Fruit fly (Drosophila melanogaster) whole organism, embryonic: ENCODE measurements around the gene Cow.

Experiments
- Atf6 ChIP-seq: fragments of 200-800 bp; sonication (Bioruptor generic); IDR thresholded peaks from 2 replicates; pipeline ENCODE4 v1.3.6; 2022; ENCODE audit warnings: missing biosample characterization, missing genetic modification characterization
- BtbVII ChIP-seq: fragments of 200-800 bp; sonication (Bioruptor generic); optimal IDR thresholded peaks from 3 replicates; lab custom pipeline; 2017; ENCODE audit warnings: missing biosample characterization, mild to moderate bottlenecking, missing genetic modification characterization
- CG10209 ChIP-seq: fragments of 200-800 bp; sonication (Bioruptor generic); optimal IDR thresholded peaks from 3 replicates; lab custom pipeline; 2017; ENCODE audit warnings: missing biosample characterization, mild to moderate bottlenecking, missing genetic modification characterization, missing genetic modification reagents
- CG11456 ChIP-seq: fragments of 200-800 bp; sonication (Bioruptor generic); IDR thresholded peaks from 3 replicates; pipeline ENCODE4 v1.3.6; 2022; ENCODE audit warnings: missing biosample characterization, missing genetic modification characterization
- CG12391 ChIP-seq: fragments of 200-800 bp; sonication (Bioruptor generic); optimal IDR thresholded peaks from 3 replicates; lab custom pipeline; 2018; ENCODE audit warnings: missing biosample characterization, mild to moderate bottlenecking, missing genetic modification characterization, moderate library complexity
- CG13424 ChIP-seq: fragments of 200-800 bp; sonication (Bioruptor generic); optimal IDR thresholded peaks from 2 replicates; lab custom pipeline; 2019; ENCODE audit warnings: missing biosample characterization, mild to moderate bottlenecking, missing genetic modification characterization, moderate library complexity
- CG14710 ChIP-seq: fragments of 200-800 bp; sonication (Bioruptor generic); optimal IDR thresholded peaks from 3 replicates; lab custom pipeline; 2019; ENCODE audit warnings: missing biosample characterization, mild to moderate bottlenecking, missing genetic modification characterization, moderate library complexity
- CG15269 ChIP-seq: fragments of 200-800 bp; sonication (Bioruptor generic); optimal IDR thresholded peaks from 2 replicates; lab custom pipeline; 2018; ENCODE audit warnings: missing biosample characterization, mild to moderate bottlenecking, missing genetic modification characterization, moderate library complexity
- CG15514 ChIP-seq: fragments of 200-800 bp; sonication (Bioruptor generic); optimal IDR thresholded peaks from 3 replicates; lab custom pipeline; 2017; ENCODE audit warnings: missing biosample characterization, missing genetic modification characterization, mild to moderate bottlenecking, moderate library complexity, missing genetic modification reagents
- CG16779 ChIP-seq: fragments of 200-800 bp; sonication (Bioruptor generic); IDR thresholded peaks from 2 replicates; pipeline ENCODE4 v1.3.6; 2022; ENCODE audit warnings: missing biosample characterization, missing genetic modification characterization
- CG16813 ChIP-seq: fragments of 200-800 bp; sonication (Bioruptor generic); IDR thresholded peaks from 3 replicates; pipeline ENCODE4 v1.3.6; 2022; ENCODE audit warnings: missing biosample characterization, missing genetic modification characterization; ENCODE audit not compliant: partially characterized antibody
- CG2712 ChIP-seq: fragments of 200-800 bp; optimal IDR thresholded peaks from 3 replicates; lab custom pipeline; 2019; ENCODE audit warnings: missing biosample characterization, mild to moderate bottlenecking, missing genetic modification characterization, moderate library complexity
- CG31441 ChIP-seq: fragments of 200-800 bp; sonication (Bioruptor generic); IDR thresholded peaks from 2 replicates; pipeline ENCODE4 v1.3.6; 2022; ENCODE audit warnings: missing biosample characterization, missing genetic modification characterization
- CG32767 ChIP-seq: fragments of 200-800 bp; sonication (Bioruptor generic); IDR thresholded peaks from 2 replicates; pipeline ENCODE4 v1.3.6; 2022; ENCODE audit warnings: missing biosample characterization, missing genetic modification characterization
- CG3281 ChIP-seq: fragments of 200-800 bp; sonication (Bioruptor generic); optimal IDR thresholded peaks from 3 replicates; lab custom pipeline; 2017; ENCODE audit warnings: missing biosample characterization, mild to moderate bottlenecking, missing genetic modification characterization
- CG42726 ChIP-seq: fragments of 200-800 bp; sonication (Bioruptor generic); IDR thresholded peaks from 2 replicates; pipeline ENCODE4 v1.3.6; 2022; ENCODE audit warnings: missing biosample characterization, missing genetic modification characterization; ENCODE audit not compliant: partially characterized antibody
- CG5180 ChIP-seq: fragments of 200-800 bp; sonication (Bioruptor generic); optimal IDR thresholded peaks from 3 replicates; lab custom pipeline; 2017; ENCODE audit warnings: missing biosample characterization, missing genetic modification characterization, mild to moderate bottlenecking, moderate library complexity, missing genetic modification reagents
- CG6791 ChIP-seq: fragments of 200-800 bp; sonication (Bioruptor generic); IDR thresholded peaks from 3 replicates; pipeline ENCODE4 v1.3.6; 2022; ENCODE audit warnings: missing biosample characterization, missing genetic modification characterization; ENCODE audit not compliant: partially characterized antibody
- CG7745 ChIP-seq: fragments of 200-800 bp; sonication (Bioruptor generic); optimal IDR thresholded peaks from 2 replicates; lab custom pipeline; 2018; ENCODE audit warnings: missing biosample characterization, mild to moderate bottlenecking, missing genetic modification characterization, moderate library complexity
- CoRest ChIP-seq: fragments of 200-800 bp; sonication (Bioruptor generic); optimal IDR thresholded peaks from 3 replicates; lab custom pipeline; 2018; ENCODE audit warnings: missing biosample characterization, mild to moderate bottlenecking, missing genetic modification characterization, moderate library complexity
- Hey ChIP-seq: fragments of 200-800 bp; sonication (Bioruptor generic); optimal IDR thresholded peaks from 3 replicates; lab custom pipeline; 2018; ENCODE audit warnings: missing biosample characterization, mild to moderate bottlenecking, missing genetic modification characterization
- Hr78 ChIP-seq, 2 experiments: fragments of 200-800 bp in 1 of 2; fragments of >200 bp in 1 of 2; sonication (Bioruptor generic) in 1 of 2; optimal IDR thresholded peaks; 2 replicates each; lab custom pipeline; 2017 to 2019; ENCODE audit warnings: missing biosample characterization in 2 of 2, missing genetic modification characterization in 2 of 2, mild to moderate bottlenecking in 1 of 2, moderate library complexity in 1 of 2
- Med ChIP-seq: fragments of 200-800 bp; sonication (Bioruptor generic); peaks from one replicate; lab custom pipeline; 2016; ENCODE audit warnings: missing biosample characterization, missing genetic modification characterization, mild to moderate bottlenecking, inconsistent platforms, moderate library complexity
- Rfx ChIP-seq: fragments of 200-800 bp; sonication (Bioruptor generic); IDR thresholded peaks from 2 replicates; pipeline ENCODE4 v1.3.6; 2022; ENCODE audit warnings: missing biosample characterization, missing genetic modification characterization
- Scr ChIP-seq: fragments of 200-800 bp; sonication (Bioruptor generic); IDR thresholded peaks from 2 replicates; pipeline ENCODE4 v1.3.6; 2022; ENCODE audit warnings: missing biosample characterization, missing genetic modification characterization; ENCODE audit not compliant: partially characterized antibody
- Six4 ChIP-seq: fragments of 200-800 bp; sonication (Bioruptor generic); optimal IDR thresholded peaks from 2 replicates; lab custom pipeline; 2016; ENCODE audit warnings: missing biosample characterization, missing genetic modification characterization
- TFAM ChIP-seq: fragments of 200-800 bp; sonication (Bioruptor generic); optimal IDR thresholded peaks from 2 replicates; lab custom pipeline; 2017; ENCODE audit warnings: missing biosample characterization, missing genetic modification characterization, inconsistent platforms
- Usf ChIP-seq: fragments of 200-800 bp; sonication (Bioruptor generic); optimal IDR thresholded peaks from 2 replicates; lab custom pipeline; 2017; ENCODE audit warnings: missing genotype, missing biosample characterization, missing genetic modification characterization
- ash1 ChIP-seq: fragments of 200-800 bp; sonication (Bioruptor generic); optimal IDR thresholded peaks from 2 replicates; lab custom pipeline; 2018; ENCODE audit warnings: missing biosample characterization, mild to moderate bottlenecking, missing genetic modification characterization
- bbx ChIP-seq: fragments of 200-800 bp; sonication (Bioruptor generic); IDR thresholded peaks from 2 replicates; pipeline ENCODE4 v1.3.6; 2022; ENCODE audit warnings: missing biosample characterization, missing genetic modification characterization; ENCODE audit not compliant: partially characterized antibody
- ci ChIP-seq: fragments of 200-800 bp; sonication (Bioruptor generic); IDR thresholded peaks from 3 replicates; pipeline ENCODE4 v1.3.6; 2022; ENCODE audit warnings: missing biosample characterization, missing genetic modification characterization
- crol ChIP-seq: fragments of 200-800 bp; sonication (Bioruptor generic); IDR thresholded peaks from 2 replicates; pipeline ENCODE4 v1.3.6; 2022; ENCODE audit warnings: missing biosample characterization, missing genetic modification characterization
- dysf ChIP-seq: fragments of 200-800 bp; sonication (Bioruptor generic); IDR thresholded peaks from 3 replicates; pipeline ENCODE4 v1.3.6; 2022; ENCODE audit warnings: missing biosample characterization, missing genetic modification characterization
- esg ChIP-seq: fragments of 200-800 bp; sonication (Bioruptor generic); conservative IDR thresholded peaks from 2 replicates; pipeline ENCODE4 v1.3.6; 2022; ENCODE audit warnings: missing biosample characterization, missing genetic modification characterization
- eyg ChIP-seq: fragments of 200-800 bp; sonication (Bioruptor generic); optimal IDR thresholded peaks from 3 replicates; lab custom pipeline; 2016; ENCODE audit warnings: missing biosample characterization, missing genetic modification characterization
- fd102C ChIP-seq: fragments of 200-800 bp; sonication (Bioruptor generic); optimal IDR thresholded peaks from 2 replicates; lab custom pipeline; 2018; ENCODE audit warnings: missing biosample characterization, mild to moderate bottlenecking, missing genetic modification characterization, moderate library complexity
- fu2 ChIP-seq: fragments of 200-800 bp; sonication (Bioruptor generic); optimal IDR thresholded peaks from 2 replicates; lab custom pipeline; 2016; ENCODE audit warnings: missing biosample characterization, missing genetic modification characterization
- gt ChIP-seq: fragments of 200-800 bp; sonication (Bioruptor generic); IDR thresholded peaks from 2 replicates; pipeline ENCODE4 v1.3.6; 2022; ENCODE audit warnings: missing biosample characterization, missing genetic modification characterization
- hth ChIP-seq: fragments of >200 bp; optimal IDR thresholded peaks from 2 replicates; lab custom pipeline; 2017; ENCODE audit warnings: inconsistent platforms
- kay ChIP-seq: fragments of 200-800 bp; sonication (Bioruptor generic); optimal IDR thresholded peaks from 2 replicates; lab custom pipeline; 2016; ENCODE audit warnings: missing biosample characterization, missing genetic modification characterization
- knrl ChIP-seq: fragments of 200-800 bp; sonication (Bioruptor generic); IDR thresholded peaks from 3 replicates; pipeline ENCODE4 v1.3.6; 2022; ENCODE audit warnings: missing biosample characterization, missing genetic modification characterization; ENCODE audit not compliant: partially characterized antibody
- otp ChIP-seq: fragments of 200-800 bp; sonication (Bioruptor generic); IDR thresholded peaks from 3 replicates; pipeline ENCODE4, ENCODE4 v1.3.6; 2022; ENCODE audit warnings: missing biosample characterization, missing genetic modification characterization
- pho ChIP-seq: fragments of 200-800 bp; sonication (Bioruptor generic); optimal IDR thresholded peaks from 2 replicates; lab custom pipeline; 2016; ENCODE audit warnings: missing biosample characterization, missing genetic modification characterization
- psq ChIP-seq: fragments of 200-800 bp; sonication (Bioruptor generic); optimal IDR thresholded peaks from 2 replicates; lab custom pipeline; 2017; ENCODE audit warnings: missing biosample characterization, missing genetic modification characterization
- sens ChIP-seq: fragments of 200-800 bp; sonication (Bioruptor generic); peaks from one replicate; lab custom pipeline; 2016; ENCODE audit warnings: missing biosample characterization, missing genetic modification characterization
- stc ChIP-seq: fragments of 200-800 bp; sonication (Bioruptor generic); IDR thresholded peaks from 2 replicates; pipeline ENCODE4 v1.3.6; 2022; ENCODE audit warnings: missing biosample characterization, missing genetic modification characterization
- tx ChIP-seq: fragments of 200-800 bp; sonication (Bioruptor generic); optimal IDR thresholded peaks from 2 replicates; lab custom pipeline; 2016; ENCODE audit warnings: missing biosample characterization, missing genetic modification characterization
- unc-4 ChIP-seq: fragments of 200-800 bp; sonication (Bioruptor generic); IDR thresholded peaks from 2 replicates; pipeline ENCODE4 v1.3.6; 2022; ENCODE audit warnings: missing biosample characterization, missing genetic modification characterization; ENCODE audit not compliant: partially characterized antibody
- vfl ChIP-seq: fragments of 200-800 bp; sonication (Bioruptor generic); optimal IDR thresholded peaks from 2 replicates; lab custom pipeline; 2016; ENCODE audit warnings: missing biosample characterization, missing genetic modification characterization
- zen2 ChIP-seq: fragments of 200-800 bp; sonication (Bioruptor generic); IDR thresholded peaks from 3 replicates; pipeline ENCODE4 v1.3.6; 2022; ENCODE audit warnings: missing biosample characterization, missing genetic modification characterization; ENCODE audit not compliant: partially characterized antibody

Gene Cow

dm6 chr3R:23048690-23049118 is 63.8 kb downstream of the Cow start (continued):
- TF ChIP-seq fd102C (GFP tag; lab: Kevin White, UChicago): no peak
- TF ChIP-seq CG16813 (GFP tag; lab: Robert Waterston, UW): no peak
- TF ChIP-seq knrl: no peak
- TF ChIP-seq kay (GFP tag; lab: Kevin White, UChicago): peak; percentile 50
- TF ChIP-seq zen2: no peak
- no peak for TF ChIP-seq Scr
- no peak for TF ChIP-seq CG11456
- no peak for TF ChIP-seq hth
- TF ChIP-seq CG42726 (GFP tag; lab: Robert Waterston, UW): no peak
- TF ChIP-seq CG7745: no peak
- no peak for TF ChIP-seq unc-4
- no peak for TF ChIP-seq TFAM (GFP tag; lab: Kevin White, UChicago)
- TF ChIP-seq sens (GFP tag; lab: Kevin White, UChicago): peak; percentile 91
- no peak for TF ChIP-seq CG6791 (GFP tag; lab: Robert Waterston, UW)
- peak; percentile 81 for TF ChIP-seq CG12391 (tag; lab: Kevin White, UChicago)
- peak; percentile 74 for TF ChIP-seq CG14710
- TF ChIP-seq vfl: no peak
- TF ChIP-seq esg (GFP tag; lab: Robert Waterston, UW): peak; percentile 60
- TF ChIP-seq psq: peak; percentile 21
- peak in 1 of 2 experiments; percentile 78 for TF ChIP-seq Hr78 (GFP tag; optimal IDR thresholded peaks at IDR 0.05; lab: Kevin White, UChicago)
- peak; percentile 91 for TF ChIP-seq CG31441
- peak; percentile 88 for TF ChIP-seq CG13424
- TF ChIP-seq CG16779 (GFP tag; lab: Robert Waterston, UW): no peak
- TF ChIP-seq CG5180: peak; percentile 67
- peak; percentile 74 for TF ChIP-seq Six4 (GFP tag; lab: Kevin White, UChicago)
- peak; percentile 59; the same call in 1 of the 2 replicates for TF ChIP-seq Atf6 (GFP tag; lab: Robert Waterston, UW)
- TF ChIP-seq gt: no peak
- TF ChIP-seq CG15514 (GFP tag; lab: Kevin White, UChicago): peak; percentile 42
- TF ChIP-seq ci: peak; percentile 65
- no peak for TF ChIP-seq bbx (GFP tag; lab: Robert Waterston, UW)
- peak; percentile 89 for TF ChIP-seq CoRest (tag; lab: Kevin White, UChicago)
- no peak for TF ChIP-seq crol
- peak; percentile 76 for TF ChIP-seq CG3281
- no peak for TF ChIP-seq fu2
- no peak for TF ChIP-seq Hey
- TF ChIP-seq otp (GFP tag; lab: Robert Waterston, UW): 0 out of 3 replicates have a peak, but pooled peaks have one; percentile 16
- TF ChIP-seq Rfx (GFP tag; lab: Robert Waterston, UW): peak; percentile 72
- peak; percentile 88 for TF ChIP-seq CG2712 (tag; lab: Kevin White, UChicago)
- TF ChIP-seq stc (GFP tag; lab: Robert Waterston, UW): no peak; the same call in none of the 2 replicates
- peak; percentile 85 for TF ChIP-seq CG15269
- no peak for TF ChIP-seq ash1 (GFP tag; lab: Kevin White, UChicago)
- TF ChIP-seq pho (GFP tag; lab: Kevin White, UChicago): no peak
- TF ChIP-seq tx (GFP tag; lab: Kevin White, UChicago): peak; percentile 31
- TF ChIP-seq CG32767 (GFP tag; lab: Robert Waterston, UW): no peak; the same call in 1 of the 2 replicates
- TF ChIP-seq eyg: peak; percentile 26
- TF ChIP-seq dysf (GFP tag; lab: Robert Waterston, UW): peak; percentile 86
- peak; percentile 16 for TF ChIP-seq BtbVII (GFP tag; lab: Kevin White, UChicago)
- peak; percentile 74 for TF ChIP-seq CG10209
- TF ChIP-seq Usf (GFP tag; lab: Kevin White, UChicago): peak; percentile 6
- TF ChIP-seq Med (GFP tag; lab: Kevin White, UChicago): peak; percentile 71
